Fruit fly (Drosophila melanogaster) whole organism, prepupa: ENCODE data around the gene RabX5.

Experiments
- CG1621 ChIP-seq: fragments of 200-800 bp; sonication (Bioruptor generic); optimal IDR thresholded peaks from 3 replicates; lab custom pipeline; 2018; ENCODE audit warnings: missing biosample characterization, mild to moderate bottlenecking, missing genetic modification characterization
- CG3032 ChIP-seq: fragments of 200-800 bp; optimal IDR thresholded peaks from 2 replicates; lab custom pipeline; 2019; ENCODE audit warnings: missing biosample characterization, mild to moderate bottlenecking, missing genetic modification characterization, moderate library complexity
- CG3919 ChIP-seq: fragments of 200-800 bp; sonication (Bioruptor generic); optimal IDR thresholded peaks from 3 replicates; lab custom pipeline; 2016; ENCODE audit warnings: missing biosample characterization, missing genetic modification characterization
- CG6854 ChIP-seq: fragments of 200-800 bp; sonication (Bioruptor generic); optimal IDR thresholded peaks from 2 replicates; lab custom pipeline; 2017; ENCODE audit warnings: missing biosample characterization, mild to moderate bottlenecking, missing genetic modification characterization
- Ets21C ChIP-seq: fragments of 200-800 bp; sonication (Bioruptor generic); optimal IDR thresholded peaks from 3 replicates; lab custom pipeline; 2016; ENCODE audit warnings: missing biosample characterization, missing genetic modification characterization
- Hr39 ChIP-seq: fragments of 200-800 bp; sonication (Bioruptor generic); optimal IDR thresholded peaks from 2 replicates; lab custom pipeline; 2016; ENCODE audit warnings: missing biosample characterization, missing genetic modification characterization
- Sox102F ChIP-seq: fragments of 200-800 bp; sonication (Bioruptor generic); optimal IDR thresholded peaks from 2 replicates; lab custom pipeline; 2016; ENCODE audit warnings: missing biosample characterization, mild to moderate bottlenecking, missing genetic modification characterization
- eg ChIP-seq: fragments of 200-800 bp; sonication (Bioruptor generic); IDR thresholded peaks from 3 replicates; pipeline ENCODE4 v1.3.6; 2022; ENCODE audit warnings: missing biosample characterization, missing genetic modification characterization

DNA sequence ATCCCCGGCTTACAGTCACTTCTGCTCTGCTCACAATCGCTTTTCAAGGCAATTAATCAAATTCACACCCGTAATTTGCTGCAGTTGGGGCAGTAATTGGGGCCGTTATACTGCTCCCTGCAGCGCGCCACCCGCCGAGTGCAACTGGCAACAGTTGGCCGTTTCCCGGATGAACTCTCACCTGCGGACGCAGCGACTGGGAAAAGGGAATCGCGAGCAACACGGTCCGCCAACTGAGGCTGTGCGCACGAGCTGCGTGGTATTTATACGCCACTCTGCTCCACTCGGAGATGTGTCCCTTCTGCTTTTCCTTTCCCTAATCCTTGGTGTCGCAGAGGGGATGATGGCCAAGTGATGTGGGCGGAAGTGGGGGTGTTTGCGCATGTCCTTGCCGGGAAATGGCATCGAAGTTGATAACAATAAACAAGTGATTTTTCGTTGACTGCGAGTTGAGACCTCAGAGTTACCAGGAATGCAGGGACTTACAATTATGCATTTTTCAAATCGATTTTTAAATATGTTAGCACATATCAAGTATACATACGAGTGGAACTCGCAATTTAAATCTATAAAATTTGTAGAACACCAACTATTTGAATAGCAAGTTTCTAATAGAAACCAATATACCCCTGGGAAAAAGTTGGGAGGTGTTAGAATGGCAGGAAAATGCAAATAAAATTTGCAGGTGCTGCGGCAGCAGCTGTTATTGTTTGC is 40.7 kb downstream of the RabX5 start, which contains the start of gene GC:
- TF ChIP-seq CG1621 (no peak), Ets21C (peak; percentile 23), CG3032 (tag; lab: Kevin White, UChicago) (no peak), CG6854 (no peak), Hr39 (peak; percentile 37), Sox102F (peak; percentile 19), CG3919 (GFP tag; lab: Kevin White, UChicago) (no peak), eg (GFP tag; lab: Robert Waterston, UW) (no peak)
